Fruit fly (Drosophila melanogaster): ENCODE data around the gene Cyp4d2.

Gene Cyp4d2

DNA sequence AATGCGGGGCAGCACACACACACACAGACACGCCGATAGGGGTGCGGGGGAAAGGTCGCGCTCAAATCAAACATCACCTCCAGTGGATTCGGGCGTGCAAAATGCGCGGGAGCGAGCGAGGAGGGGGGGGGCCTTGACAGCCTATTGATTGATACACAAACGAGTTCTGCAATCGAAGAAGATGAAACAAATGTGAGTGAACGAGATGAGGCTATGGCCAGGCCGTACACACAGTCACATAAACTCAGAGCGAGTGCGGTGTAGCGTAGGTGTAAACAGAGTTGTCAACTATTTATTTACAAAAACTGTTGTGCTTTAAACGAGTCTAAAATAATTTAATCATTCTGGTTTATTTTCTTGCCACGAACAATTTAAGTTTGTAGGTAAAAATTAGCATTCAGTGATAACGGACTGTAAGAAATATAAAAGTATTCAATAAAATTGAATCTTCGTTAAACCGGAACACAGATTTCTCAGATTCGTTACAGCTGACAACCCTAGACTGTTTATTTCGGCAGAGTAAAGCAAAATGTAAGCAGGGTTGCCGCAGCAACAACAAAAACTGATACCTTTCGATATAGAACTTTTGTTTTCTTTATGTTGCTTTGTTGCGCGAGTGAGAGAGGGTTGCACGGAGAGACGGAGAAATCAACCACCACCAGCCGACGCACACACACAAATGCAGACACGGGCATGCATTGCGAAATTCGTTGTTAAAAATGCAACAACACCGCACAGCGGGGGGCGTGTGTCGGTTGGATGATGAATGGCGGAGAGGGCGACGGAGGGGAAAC lies 40.6 kb upstream of the Cyp4d2 start (continued):
- TF ChIP-seq CG7372 (GFP tag; IDR thresholded peaks at IDR 0.05) = peak; percentile 86
- peak; percentile 76 for TF ChIP-seq crc (GFP tag; optimal IDR thresholded peaks at IDR 0.05)
- TF ChIP-seq Taf1 (GFP tag; IDR thresholded peaks at IDR 0.05) = peak; percentile 58
- peak; percentile 75 for TF ChIP-seq fd64A (GFP tag; optimal IDR thresholded peaks at IDR 0.05)
- TF ChIP-seq seq (GFP tag; IDR thresholded peaks at IDR 0.05) = peak; percentile 90
- peak; percentile 60; the same call in 1 of the 2 replicates for TF ChIP-seq wdn (GFP tag; IDR thresholded peaks at IDR 0.05)
- TF ChIP-seq tio (GFP tag; optimal IDR thresholded peaks at IDR 0.05) = peak; percentile 81
- TF ChIP-seq trem (tag; optimal IDR thresholded peaks at IDR 0.05) = peak; percentile 81
- peak; percentile 67 for TF ChIP-seq Bdp1 (GFP tag; optimal IDR thresholded peaks at IDR 0.05)
- peak; percentile 92 for TF ChIP-seq grau (tag; optimal IDR thresholded peaks at IDR 0.05)
- peak; percentile 33 for TF ChIP-seq Ravus (GFP tag; IDR thresholded peaks at IDR 0.05)
- no peak for TF ChIP-seq TFAM (GFP tag; optimal IDR thresholded peaks at IDR 0.05)
- peak; percentile 77 to 86 for TF ChIP-seq chif (GFP tag; optimal IDR thresholded peaks at IDR 0.05)
- TF ChIP-seq sens-2 (GFP tag; IDR thresholded peaks at IDR 0.05) = peak; percentile 78
- peak; percentile 86 for TF ChIP-seq CG13624 (GFP tag; optimal IDR thresholded peaks at IDR 0.05)
- no peak for TF ChIP-seq CG2129 (GFP tag; IDR thresholded peaks at IDR 0.05; ENCODE audit: partially characterized antibody)
- TF ChIP-seq tna (GFP tag; IDR thresholded peaks at IDR 0.05; ENCODE audit: partially characterized antibody) = no peak
- TF ChIP-seq CG8359 (GFP tag; optimal IDR thresholded peaks at IDR 0.05; ENCODE audit: borderline replicate concordance) = peak; percentile 76
- TF ChIP-seq CG12236 (GFP tag; optimal IDR thresholded peaks at IDR 0.05) = peak; percentile 80
- TF ChIP-seq Myb (GFP tag; optimal IDR thresholded peaks at IDR 0.05) = peak; percentile 59
- peak; percentile 92 for TF ChIP-seq nmo (GFP tag; optimal IDR thresholded peaks at IDR 0.05)
- TF ChIP-seq CG18262 (tag; optimal IDR thresholded peaks at IDR 0.05) = peak; percentile 92
- TF ChIP-seq ara (GFP tag; IDR thresholded peaks at IDR 0.05) = peak; percentile 76
- TF ChIP-seq CG18599 (GFP tag; optimal IDR thresholded peaks at IDR 0.05) = peak; percentile 95
- TF ChIP-seq corto (GFP tag; optimal IDR thresholded peaks at IDR 0.05) = peak; percentile 75
- TF ChIP-seq Atf6 (GFP tag; IDR thresholded peaks at IDR 0.05) = peak; percentile 92
- TF ChIP-seq CG6765 (GFP tag; optimal IDR thresholded peaks at IDR 0.05) = peak; percentile 91
- TF ChIP-seq CG7987 (GFP tag; optimal IDR thresholded peaks at IDR 0.05) = peak; percentile 54
- TF ChIP-seq YL-1 (GFP tag; optimal IDR thresholded peaks at IDR 0.05) = peak; percentile 70
- peak; percentile 69 for TF ChIP-seq ssp (GFP tag; IDR thresholded peaks at IDR 0.05)
- TF ChIP-seq caup (GFP tag; optimal IDR thresholded peaks at IDR 0.05; ENCODE audit: severe bottlenecking) = peak; percentile 91
- peak; percentile 74 for TF ChIP-seq Usf (GFP tag; optimal IDR thresholded peaks at IDR 0.05)
- peak; percentile 75 for TF ChIP-seq Abd-B (GFP tag; optimal IDR thresholded peaks at IDR 0.05)
- peak; percentile 77 for TF ChIP-seq Chrac-16 (GFP tag; optimal IDR thresholded peaks at IDR 0.05)
- TF ChIP-seq CG10366 (GFP tag; IDR thresholded peaks at IDR 0.05) = peak; percentile 79
- peak; percentile 67 for TF ChIP-seq CG3407 (GFP tag; optimal IDR thresholded peaks at IDR 0.05)
- peak; percentile 88 for TF ChIP-seq dmrt11E (tag; optimal IDR thresholded peaks at IDR 0.05)
- peak; percentile 56 for TF ChIP-seq psq (GFP tag; optimal IDR thresholded peaks at IDR 0.05)
- TF ChIP-seq CG15011 (GFP tag; optimal IDR thresholded peaks at IDR 0.05) = peak; percentile 86
- peak; percentile 92 for TF ChIP-seq Hmr (GFP tag; optimal IDR thresholded peaks at IDR 0.05)
- TF ChIP-seq pros (GFP tag; optimal IDR thresholded peaks at IDR 0.05) = peak; percentile 94
- peak; percentile 71 for TF ChIP-seq CG10959 (GFP tag; IDR thresholded peaks at IDR 0.05)
- peak; percentile 82 for TF ChIP-seq CG3838 (GFP tag; optimal IDR thresholded peaks at IDR 0.05)
- no peak for TF ChIP-seq nerfin-2 (GFP tag; IDR thresholded peaks at IDR 0.05; ENCODE audit: partially characterized antibody)
- TF ChIP-seq Lhr (GFP tag; optimal IDR thresholded peaks at IDR 0.05) = peak; percentile 68
- peak; percentile 79 for TF ChIP-seq CG12744 (GFP tag; optimal IDR thresholded peaks at IDR 0.05)
- TF ChIP-seq CG6689 (GFP tag; IDR thresholded peaks at IDR 0.05) = peak; percentile 89
- TF ChIP-seq Dll (GFP tag; IDR thresholded peaks at IDR 0.05; ENCODE audit: partially characterized antibody) = no peak
- no peak for TF ChIP-seq Sin3A (optimal IDR thresholded peaks at IDR 0.05)

All from whole organism, embryonic.